Worm (Caenorhabditis elegans): ENCODE data around the gene irld-36.
"Not testable (repeated sequence)": the region's sequence is repeated elsewhere in the genome, so short reads cannot be mapped to it uniquely, and the experiment has no call there.

The irld-36 gene

ce11 chrII:1679081-1679480 is at the start of gene irld-36:
irld-36 (plus strand) TSS chrII:1679381.
- TF ChIP-seq unc-98 (GFP tag; IDR thresholded peaks at IDR 0.05) (no peak), jun-1 (tag; optimal IDR thresholded peaks at IDR 0.05) (no peak), lin-39 (tag; optimal IDR thresholded peaks at IDR 0.05) (no peak), lin-35 (GFP tag; optimal IDR thresholded peaks at IDR 0.05) (no peak), aha-1 (tag; optimal IDR thresholded peaks at IDR 0.05) (no peak), zip-4 (GFP tag; optimal IDR thresholded peaks at IDR 0.05) (no peak), nhr-77 (tag; optimal IDR thresholded peaks at IDR 0.05) (no peak), egl-27 (tag; optimal IDR thresholded peaks at IDR 0.05) (no peak), unc-30 (tag; optimal IDR thresholded peaks at IDR 0.05) (no peak), C04F5.9 (tag; optimal IDR thresholded peaks at IDR 0.05) (no peak), ceh-63 (GFP tag; optimal IDR thresholded peaks at IDR 0.05) (no peak), blmp-1 (tag; optimal IDR thresholded peaks at IDR 0.05) (no peak), nhr-19 (GFP tag; conservative IDR thresholded peaks at IDR 0.05) (no peak), lsy-2 (tag; optimal IDR thresholded peaks at IDR 0.05) (no peak)

DNA sequence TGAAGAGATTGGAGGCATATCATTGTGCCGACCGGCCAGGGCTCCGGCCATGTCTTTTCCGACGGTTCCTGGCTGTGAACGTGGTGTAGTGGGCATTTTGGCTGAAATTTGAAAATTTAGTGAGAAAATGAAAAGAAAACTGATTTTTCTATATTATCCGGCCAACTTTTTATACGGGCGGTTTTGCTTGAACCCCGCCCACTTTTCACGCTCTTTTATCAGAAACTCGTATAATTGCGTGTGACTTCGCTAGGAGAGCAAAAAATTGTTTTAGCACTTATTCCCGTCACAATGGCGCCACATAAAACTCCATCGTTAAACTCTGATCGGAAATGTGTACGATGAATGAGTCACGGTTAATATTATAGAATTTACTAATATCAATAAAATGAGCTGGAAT is 47.0 kb upstream of the irld-36 start, which contains the start of gene C08E3.13:
Gene C08E3.13 (minus strand): TSS at position 101 of the 400 bp plus-strand sequence.
- not testable (repeated sequence) for TF ChIP-seq tlp-1 (tag; optimal IDR thresholded peaks at IDR 0.05); egl-13 (tag; optimal IDR thresholded peaks at IDR 0.05); efl-3 (GFP tag; optimal IDR thresholded peaks at IDR 0.05)

DNA sequence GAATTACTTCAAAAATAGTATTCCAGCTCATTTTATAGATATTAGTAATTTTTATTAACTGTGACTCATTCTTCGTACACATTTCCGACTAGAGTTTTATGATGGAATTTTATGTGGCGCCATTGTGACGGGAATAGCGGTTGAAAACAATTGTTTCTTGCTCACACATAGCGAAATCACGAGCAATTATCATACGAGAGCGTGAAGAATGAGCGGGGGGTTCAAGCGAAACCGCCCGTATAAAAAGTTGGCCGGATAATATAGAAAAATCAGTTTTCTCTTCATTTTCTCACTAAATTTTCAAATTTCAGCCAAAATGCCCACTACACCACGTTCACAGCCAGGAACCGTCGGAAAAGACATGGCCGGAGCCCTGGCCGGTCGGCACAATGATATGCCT is 45.7 kb upstream of the irld-36 start, which contains the start of gene C08E3.1:
Gene C08E3.1 (plus strand): TSS at position 301 of the 400 bp plus-strand sequence.
- TF ChIP-seq pqm-1 (tag; optimal IDR thresholded peaks at IDR 0.05); egl-27 (tag; optimal IDR thresholded peaks at IDR 0.05); zip-4 (GFP tag; optimal IDR thresholded peaks at IDR 0.05): not testable (repeated sequence)

DNA sequence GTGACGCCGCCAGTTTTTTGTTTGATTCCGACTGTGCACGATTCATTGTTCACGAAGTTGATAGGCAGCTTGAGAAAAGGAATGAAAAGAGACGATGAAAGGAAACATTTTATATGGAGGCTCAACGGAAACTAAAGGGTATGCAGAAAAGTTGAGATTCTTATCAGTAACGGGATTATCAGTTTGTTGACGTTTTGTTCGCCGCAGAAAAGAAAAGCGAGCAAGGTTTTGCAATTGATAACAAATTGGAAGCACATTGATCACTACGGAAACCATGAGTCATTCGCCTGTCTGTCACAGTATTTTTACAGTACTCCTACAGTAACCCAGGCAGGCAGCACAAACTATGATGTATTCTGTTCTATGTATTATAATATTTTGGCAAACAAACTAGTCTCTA is 43.2 kb upstream of the irld-36 start:
- TF ChIP-seq jun-1 (tag; optimal IDR thresholded peaks at IDR 0.05) (peak; percentile 15), isw-1 (GFP tag; IDR thresholded peaks at IDR 0.05) (no peak), ces-1 (GFP tag; optimal IDR thresholded peaks at IDR 0.05) (no peak), elt-2 (tag; optimal IDR thresholded peaks at IDR 0.05) (peak; percentile 90), ztf-4 (tag; optimal IDR thresholded peaks at IDR 0.05) (no peak), nhr-71 (tag; optimal IDR thresholded peaks at IDR 0.05) (no peak)

- not testable (repeated sequence) for TF ChIP-seq C04F5.9, egl-27, fos-1 (tag; optimal IDR thresholded peaks at IDR 0.05)
Observed at ce11 chrII:1636392-1636791, 42.8 kb upstream of the irld-36 start, which contains the start of gene srg-20. srg-20 (plus strand) TSS chrII:1636692.

- TF ChIP-seq F16B12.6 (tag; optimal IDR thresholded peaks at IDR 0.05) (no peak), fkh-8 (tag; optimal IDR thresholded peaks at IDR 0.05) (peak; percentile 62), alr-1 (tag; optimal IDR thresholded peaks at IDR 0.05; ENCODE audit: borderline replicate concordance) (no peak), swsn-7 (tag; optimal IDR thresholded peaks at IDR 0.05) (no peak)
Observed at ce11 chrII:1640496-1640895, 38.7 kb upstream of the irld-36 start, which contains the start of gene srh-72. srh-72 (minus strand) TSS chrII:1640596.

ce11 chrII:1644777-1645348 is 34.3 kb upstream of the irld-36 start, which contains the start of gene ZC204.6:
ZC204.6 (minus strand) TSS chrII:1644827.
- TF ChIP-seq nhr-85 (tag) (no peak), nhr-11 (tag; optimal IDR thresholded peaks at IDR 0.05) (no peak), lin-39 (tag; optimal IDR thresholded peaks at IDR 0.05) (no peak)

Data from whole organism, L1 larva.